Worm (Caenorhabditis elegans): ENCODE measurements around the gene srbc-30.

Gene srbc-30

ce11 chrV:3452489-3452888 is 27.8 kb downstream of the srbc-30 start:
- TF ChIP-seq fkh-10 (GFP tag; optimal IDR thresholded peaks at IDR 0.05) (peak; percentile 37), grh-1 (GFP tag; IDR thresholded peaks at IDR 0.05) (no peak)

DNA sequence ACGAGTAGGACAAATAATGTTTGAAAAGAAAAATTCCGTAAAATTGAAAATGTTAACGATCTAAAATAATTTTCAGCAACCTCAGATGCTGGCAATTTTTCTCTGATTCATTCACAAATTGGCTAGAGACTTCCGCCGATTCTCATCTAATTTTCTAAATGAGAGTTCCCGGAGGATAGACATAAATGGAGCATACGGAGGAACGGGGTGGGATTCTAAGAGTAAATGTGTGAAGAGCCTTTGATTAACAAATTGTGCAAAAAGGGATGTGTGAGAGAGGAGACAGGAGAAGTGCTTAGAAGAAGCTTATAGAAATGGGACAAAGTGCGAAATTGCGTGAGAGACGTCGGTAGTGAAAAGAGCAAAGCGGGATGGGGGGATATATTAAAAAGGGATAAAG is 28.6 kb downstream of the srbc-30 start:
- TF ChIP-seq nhr-12 (tag; optimal IDR thresholded peaks at IDR 0.05) (no peak), lin-14 (GFP tag; optimal IDR thresholded peaks at IDR 0.05) (peak; percentile 1)

DNA sequence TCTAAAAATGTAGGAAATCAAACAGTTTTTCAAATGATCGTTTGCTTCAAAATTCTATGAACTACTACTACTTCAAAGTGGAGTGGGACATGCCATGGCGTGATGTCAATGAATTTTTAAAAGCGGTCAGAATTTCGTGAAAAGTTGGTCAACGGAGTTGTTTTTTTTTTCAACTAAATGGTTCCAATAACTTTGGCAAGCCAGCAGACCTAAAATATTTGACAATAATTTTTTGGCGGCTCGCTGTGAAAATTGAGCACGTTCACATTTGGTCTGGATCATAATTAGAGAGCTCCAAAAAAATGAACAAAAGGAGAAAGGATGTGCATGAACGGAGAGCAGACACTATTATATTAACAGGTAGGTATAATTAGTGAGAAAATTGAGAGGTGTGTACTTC is 29.9 kb downstream of the srbc-30 start:
- TF ChIP-seq nhr-76 (tag; optimal IDR thresholded peaks at IDR 0.05) (no peak), dsc-1 (tag; optimal IDR thresholded peaks at IDR 0.05) (no peak), xbp-1 (tag; optimal IDR thresholded peaks at IDR 0.05) (no peak), lir-3 (tag; optimal IDR thresholded peaks at IDR 0.05; ENCODE audit: poor library complexity) (no peak), lin-35 (GFP tag; optimal IDR thresholded peaks at IDR 0.05) (no peak), blmp-1 (tag; optimal IDR thresholded peaks at IDR 0.05) (no peak), efl-1 (optimal IDR thresholded peaks at IDR 0.05) (no peak), efl-1 (GFP tag; optimal IDR thresholded peaks at IDR 0.05 in 1 of 2) (no peak)

ce11 chrV:3449810-3450209 is 30.4 kb downstream of the srbc-30 start:
- TF ChIP-seq C16A3.4 (tag; optimal IDR thresholded peaks at IDR 0.05) (no peak), grh-1 (GFP tag; IDR thresholded peaks at IDR 0.05) (no peak), lin-15B (tag; optimal IDR thresholded peaks at IDR 0.05) (no peak), efl-1 (optimal IDR thresholded peaks at IDR 0.05) (no peak), efl-1 (GFP tag; optimal IDR thresholded peaks at IDR 0.05 in 1 of 2) (no peak), blmp-1 (tag; optimal IDR thresholded peaks at IDR 0.05) (no peak), unc-86 (tag; optimal IDR thresholded peaks at IDR 0.05) (no peak), zag-1 (tag; optimal IDR thresholded peaks at IDR 0.05) (no peak), lir-3 (tag; optimal IDR thresholded peaks at IDR 0.05; ENCODE audit: poor library complexity) (no peak), vab-15 (tag; optimal IDR thresholded peaks at IDR 0.05) (no peak), snu-23 (GFP tag; optimal IDR thresholded peaks at IDR 0.05) (no peak)

DNA sequence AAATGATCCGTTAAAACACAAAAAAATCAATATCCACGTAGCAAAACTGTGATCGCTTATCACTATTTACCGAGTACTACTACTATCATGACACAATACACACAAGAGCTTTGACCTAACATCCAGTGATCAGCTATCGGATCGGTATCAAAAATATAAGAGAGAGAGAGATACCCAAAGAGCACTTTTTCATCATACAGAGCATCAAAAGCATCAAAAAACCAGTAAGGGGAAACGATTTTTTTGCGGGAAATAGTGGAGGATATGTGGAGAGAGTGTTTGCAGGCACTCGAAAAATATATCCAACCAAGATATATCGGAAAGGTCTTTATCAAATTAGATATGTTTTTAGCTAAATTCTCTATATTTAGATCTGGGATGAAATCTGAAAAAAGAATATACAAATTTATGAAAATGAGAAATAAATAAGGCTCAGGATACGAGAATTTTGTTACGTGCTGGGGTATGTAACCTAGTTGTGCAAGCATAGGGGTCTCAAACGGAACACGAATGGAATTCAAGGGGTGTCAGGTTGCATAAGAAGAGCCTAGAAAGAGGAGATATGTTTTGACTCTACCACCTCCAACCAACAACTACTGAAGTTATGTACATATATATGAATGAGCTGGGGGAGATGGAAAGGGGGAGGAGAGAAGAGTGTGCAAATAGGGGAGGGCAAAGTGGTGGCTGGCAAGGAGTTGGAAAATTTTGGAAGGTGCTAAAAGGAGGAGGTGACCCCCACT is 35.0 kb downstream of the srbc-30 start:
- no peak for TF ChIP-seq nhr-85 (tag)
- TF ChIP-seq unc-62 (GFP tag; optimal IDR thresholded peaks at IDR 0.05) = no peak
- TF ChIP-seq efl-1 (optimal IDR thresholded peaks at IDR 0.05) = no peak
- peak in 1 of 2 experiments; percentile 83 for TF ChIP-seq efl-1 (GFP tag; optimal IDR thresholded peaks at IDR 0.05 in 1 of 2)
- TF ChIP-seq rnt-1 (tag; optimal IDR thresholded peaks at IDR 0.05) = no peak
- no peak for TF ChIP-seq zip-4 (GFP tag; optimal IDR thresholded peaks at IDR 0.05)
- TF ChIP-seq pax-3 (tag; optimal IDR thresholded peaks at IDR 0.05) = no peak
- no peak for TF ChIP-seq tlp-1 (tag; optimal IDR thresholded peaks at IDR 0.05)

ce11 chrV:3444777-3445089 is 35.5 kb downstream of the srbc-30 start, which contains the start of gene cfz-2:
Gene cfz-2, minus strand, starts transcription at chrV:3444877.
- TF ChIP-seq ztf-4 (tag; optimal IDR thresholded peaks at IDR 0.05) (no peak), lin-14 (GFP tag; optimal IDR thresholded peaks at IDR 0.05) (no peak), nhr-237 (tag; optimal IDR thresholded peaks at IDR 0.05) (no peak), isw-1 (GFP tag; IDR thresholded peaks at IDR 0.05) (no peak), fkh-8 (tag; optimal IDR thresholded peaks at IDR 0.05) (no peak), nhr-85 (tag) (no peak), nhr-90 (tag; optimal IDR thresholded peaks at IDR 0.05; ENCODE audit: poor library complexity) (no peak), grh-1 (GFP tag; IDR thresholded peaks at IDR 0.05) (no peak), sup-37 (GFP tag; optimal IDR thresholded peaks at IDR 0.05) (no peak), F16B12.6 (tag; optimal IDR thresholded peaks at IDR 0.05) (no peak), ces-1 (GFP tag; optimal IDR thresholded peaks at IDR 0.05) (no peak), unc-86 (tag; optimal IDR thresholded peaks at IDR 0.05) (no peak)
